Worm (Caenorhabditis elegans): ENCODE data around the gene K11D12.12.

The K11D12.12 gene

DNA sequence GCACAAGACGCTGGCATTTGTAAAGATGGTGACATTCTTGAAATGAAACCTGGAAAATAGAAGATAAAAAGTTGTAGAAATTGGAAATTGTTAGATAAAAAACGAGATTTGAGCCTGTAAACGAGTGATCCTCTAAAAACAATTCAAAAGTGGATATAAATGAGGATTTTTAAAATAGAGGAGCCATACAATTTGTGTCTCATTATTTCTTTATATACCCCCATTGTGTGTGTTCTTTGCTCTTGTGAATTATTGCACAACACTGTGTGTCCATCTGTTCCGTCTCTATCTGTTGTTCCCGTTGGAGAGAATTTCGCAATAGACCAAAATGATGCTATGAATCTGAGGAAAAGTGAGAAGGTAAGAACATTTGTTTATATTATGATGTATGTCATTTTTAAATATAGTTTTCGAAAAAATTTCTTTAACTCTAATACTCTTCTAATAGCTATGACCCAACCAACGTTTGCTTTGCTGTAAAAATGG, 34.9 kb downstream of the K11D12.12 start, which contains the start of gene Y58A7A.5 (continued):
- TF ChIP-seq ama-1 (optimal IDR thresholded peaks at IDR 0.05) (no peak), nhr-28 (tag; optimal IDR thresholded peaks at IDR 0.05) (peak; percentile 64), nhr-6 (tag; optimal IDR thresholded peaks at IDR 0.05) (peak; percentile 60), fos-1 (tag; optimal IDR thresholded peaks at IDR 0.05) (no peak)

DNA sequence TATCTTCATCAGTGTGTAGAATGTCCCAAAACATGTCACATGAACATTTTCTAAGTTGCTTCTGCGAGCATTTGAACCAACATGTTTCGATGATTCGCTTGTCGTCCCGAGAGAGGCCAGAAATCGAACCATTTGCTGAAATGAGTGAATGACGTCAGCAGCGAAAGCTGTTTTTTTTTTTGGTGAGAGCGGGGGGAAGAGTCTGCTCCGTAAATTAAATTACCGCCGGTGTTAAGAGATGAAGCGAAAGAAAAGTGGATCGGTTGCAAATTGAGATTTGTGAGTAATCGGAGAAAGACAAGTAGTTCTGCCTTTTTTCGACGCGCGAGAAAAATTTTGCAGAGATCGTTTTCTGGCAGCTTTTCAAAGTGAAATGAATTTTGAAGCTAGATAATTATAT, 36.2 kb downstream of the K11D12.12 start:
- TF ChIP-seq saeg-2 (GFP tag; IDR thresholded peaks at IDR 0.05) (no peak), pqm-1 (tag; optimal IDR thresholded peaks at IDR 0.05) (no peak), dmd-6 (GFP tag; IDR thresholded peaks at IDR 0.05) (0 out of 2 replicates have a peak, but pooled peaks have one; percentile 11), lin-13 (GFP tag; optimal IDR thresholded peaks at IDR 0.05) (no peak), ctbp-1 (GFP tag; IDR thresholded peaks at IDR 0.05) (0 out of 2 replicates have a peak, but pooled peaks have one; percentile 34), nhr-6 (tag; optimal IDR thresholded peaks at IDR 0.05) (no peak), duxl-1 (tag; optimal IDR thresholded peaks at IDR 0.05; ENCODE audit: poor library complexity) (no peak), ces-1 (GFP tag; optimal IDR thresholded peaks at IDR 0.05) (peak; percentile 54), ZK546.5 (tag; optimal IDR thresholded peaks at IDR 0.05) (no peak)

DNA sequence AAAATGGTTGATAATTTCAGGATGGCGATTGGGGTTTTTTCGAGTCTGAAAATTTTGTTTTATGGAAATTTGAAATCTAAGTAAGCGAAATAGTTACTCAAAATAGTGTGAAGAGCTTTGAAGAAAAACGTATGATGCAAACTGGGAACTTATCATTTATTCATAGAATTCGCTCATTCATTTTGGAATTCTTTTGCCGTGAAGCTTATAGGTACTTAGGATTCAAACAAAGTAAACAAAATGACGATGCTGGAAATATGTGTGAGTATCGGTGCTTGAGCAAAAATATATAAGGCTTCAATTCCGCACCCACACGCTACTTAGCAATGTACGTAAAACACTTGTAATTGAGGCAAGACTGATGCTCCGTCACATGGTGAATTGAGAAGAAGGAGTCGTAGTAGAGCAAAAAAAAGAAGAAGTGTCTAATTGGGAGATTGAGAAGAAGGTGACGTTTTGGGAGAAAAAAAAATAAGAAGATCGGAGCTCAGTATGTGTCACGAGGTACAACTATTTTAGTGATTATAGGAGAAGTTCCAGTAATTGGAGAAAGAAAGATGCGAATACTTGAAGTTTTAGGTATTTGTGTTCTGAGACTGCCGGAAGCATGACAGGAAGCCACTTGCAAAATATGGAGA, 37.6 kb downstream of the K11D12.12 start, which contains the start of gene glb-32:
Gene glb-32 (minus strand): TSS at position 51 of the 638 bp plus-strand sequence.
- no peak for TF ChIP-seq nhr-41 (GFP tag; IDR thresholded peaks at IDR 0.05)
- no peak for TF ChIP-seq nhr-48 (tag; optimal IDR thresholded peaks at IDR 0.05)
- no peak for TF ChIP-seq dpl-1 (GFP tag; optimal IDR thresholded peaks at IDR 0.05)
- TF ChIP-seq lsy-2 (tag; optimal IDR thresholded peaks at IDR 0.05), result peak in 1 of 2 experiments; percentile 11
- TF ChIP-seq zag-1 (tag; optimal IDR thresholded peaks at IDR 0.05), result no peak
- TF ChIP-seq unc-62 (GFP tag; optimal IDR thresholded peaks at IDR 0.05 in 1 of 2), result peak in 1 of 2 experiments; percentile 68
- no peak for TF ChIP-seq unc-62 (tag; optimal IDR thresholded peaks at IDR 0.05)

DNA sequence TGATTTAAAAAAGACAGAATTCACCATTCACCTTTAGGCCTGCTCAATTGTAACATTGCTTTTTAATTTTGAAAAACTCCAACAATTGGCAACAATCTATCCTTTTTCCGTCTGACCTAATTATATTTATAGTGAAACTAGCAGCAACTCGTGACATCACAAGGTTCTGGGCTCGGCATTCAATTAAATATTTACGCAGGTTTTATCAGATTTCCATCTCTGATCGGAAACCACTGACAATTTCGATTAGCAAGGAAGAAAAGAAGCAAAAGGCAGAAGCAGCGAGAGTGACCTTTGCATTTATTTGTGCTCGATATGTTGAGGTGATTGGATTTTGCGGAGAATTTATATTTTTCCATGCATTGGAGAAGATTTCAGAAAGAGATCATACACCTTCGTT, 38.3 kb downstream of the K11D12.12 start:
- TF ChIP-seq daf-16 (GFP tag; optimal IDR thresholded peaks at IDR 0.05) (no peak), daf-16 (tag; optimal IDR thresholded peaks at IDR 0.05) (no peak), nhr-11 (tag; optimal IDR thresholded peaks at IDR 0.05) (no peak), R02D3.7 (tag; optimal IDR thresholded peaks at IDR 0.05) (no peak), nhr-77 (tag; optimal IDR thresholded peaks at IDR 0.05) (no peak), ztf-7 (tag; optimal IDR thresholded peaks at IDR 0.05) (no peak)

DNA sequence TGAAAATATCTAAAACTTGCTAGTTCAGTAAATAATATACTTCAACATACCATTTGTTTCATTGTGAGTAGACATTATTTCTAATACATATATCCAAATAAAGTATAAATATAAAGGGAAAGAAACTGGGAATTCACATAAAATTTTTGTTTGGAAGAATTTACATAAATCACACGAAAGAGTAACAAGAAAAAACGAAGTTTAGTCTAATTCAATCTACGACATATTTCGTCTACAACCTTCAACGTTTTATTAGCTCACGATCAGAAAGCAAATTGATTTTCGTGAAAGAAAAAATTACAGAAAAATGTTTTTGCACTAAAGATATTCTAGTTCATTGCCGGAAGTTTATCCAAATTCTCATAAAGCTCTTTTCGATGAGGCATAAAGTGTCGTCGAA, 45.0 kb downstream of the K11D12.12 start, which contains the start of gene C04F5.2:
Gene C04F5.2 (minus strand): TSS at position 101 of the 400 bp plus-strand sequence.
- TF ChIP-seq nhr-102 (tag; optimal IDR thresholded peaks at IDR 0.05) (no peak), ces-1 (GFP tag; optimal IDR thresholded peaks at IDR 0.05) (no peak), egl-43 (GFP tag; IDR thresholded peaks at IDR 0.05) (no peak), fkh-10 (GFP tag; optimal IDR thresholded peaks at IDR 0.05) (no peak), dve-1 (tag; optimal IDR thresholded peaks at IDR 0.05; ENCODE audit: insufficient read depth) (no peak), nhr-42 (GFP tag; IDR thresholded peaks at IDR 0.05) (no peak), cey-2 (tag; optimal IDR thresholded peaks at IDR 0.05; ENCODE audit: borderline replicate concordance, insufficient read depth) (no peak), D1046.2 (GFP tag; IDR thresholded peaks at IDR 0.05) (no peak)

DNA sequence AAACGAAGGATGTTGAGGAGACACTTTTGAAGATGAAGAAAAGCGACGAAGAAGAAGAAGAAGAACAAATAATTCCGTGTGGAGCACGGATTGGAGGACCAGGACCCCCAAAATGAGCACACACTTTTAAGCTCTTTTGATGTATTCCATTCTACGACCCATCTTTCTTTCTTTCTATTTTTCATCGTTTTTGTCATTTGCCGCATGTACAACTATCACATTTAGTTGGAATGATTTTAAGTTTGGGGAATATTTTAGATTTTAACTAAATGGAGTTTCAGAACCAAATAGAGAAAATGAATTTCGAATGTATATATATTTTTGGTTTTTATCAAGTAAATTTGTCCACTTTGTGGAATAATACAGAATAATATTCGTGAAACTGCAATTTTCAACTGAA, 46.9 kb downstream of the K11D12.12 start, which contains the start of gene unc-46:
Gene unc-46 (minus strand): TSS at position 101 of the 400 bp plus-strand sequence.
- peak in 1 of 2 experiments; percentile 61 for TF ChIP-seq unc-62 (GFP tag; optimal IDR thresholded peaks at IDR 0.05 in 1 of 2)
- TF ChIP-seq unc-62 (tag; optimal IDR thresholded peaks at IDR 0.05), result no peak
- TF ChIP-seq hlh-30 (tag; optimal IDR thresholded peaks at IDR 0.05; ENCODE audit: insufficient read depth), result no peak
- no peak for TF ChIP-seq ceh-28 (tag; optimal IDR thresholded peaks at IDR 0.05)
- no peak for TF ChIP-seq ctbp-1 (GFP tag; IDR thresholded peaks at IDR 0.05)
